Worm (Caenorhabditis elegans) whole organism, L2 larva: ENCODE data around the gene semo-1.

ENCODE experiments used
- C34F6.9 ChIP-seq: fragments of 150-350 bp; optimal IDR thresholded peaks from 2 replicates; lab custom pipeline; 2014; ENCODE audit warnings: missing biosample characterization, missing genetic modification characterization
- F13H6.1 ChIP-seq: sonication (generic microtip); optimal IDR thresholded peaks from 2 replicates; lab custom pipeline; 2016; ENCODE audit warnings: missing genetic modification characterization, missing compliant biosample characterization
- R02D3.7 ChIP-seq: fragments of 150-350 bp; optimal IDR thresholded peaks from 2 replicates; lab custom pipeline; 2014; ENCODE audit warnings: missing biosample characterization, missing genetic modification characterization
- Y55F3AM.14 ChIP-seq: fragments of 200-800 bp; sonication (Bioruptor generic); optimal IDR thresholded peaks from 2 replicates; lab custom pipeline; 2018; ENCODE audit warnings: mild to moderate bottlenecking, missing genetic modification characterization, missing compliant biosample characterization
- ZK546.5 ChIP-seq: sonication (generic microtip); optimal IDR thresholded peaks from 2 replicates; lab custom pipeline; 2017; ENCODE audit warnings: missing biosample characterization, missing genetic modification characterization
- alr-1 ChIP-seq: fragments of 150-350 bp; optimal IDR thresholded peaks from 2 replicates; lab custom pipeline; 2014; ENCODE audit warnings: missing biosample characterization, missing genetic modification characterization
- aly-2 ChIP-seq: fragments of 150-350 bp; optimal IDR thresholded peaks from 2 replicates; lab custom pipeline; 2014; ENCODE audit warnings: missing biosample characterization, missing genetic modification characterization
- ama-1 ChIP-seq: fragments of 150-350 bp; optimal IDR thresholded peaks from 2 replicates; lab custom pipeline; 2018; ENCODE audit warnings: inconsistent platforms
- blmp-1 ChIP-seq: sonication (generic microtip); optimal IDR thresholded peaks from 2 replicates; lab custom pipeline; 2017; ENCODE audit warnings: missing genetic modification characterization, mild to moderate bottlenecking, missing compliant biosample characterization, antibody characterized with exemption, moderate library complexity; ENCODE audit not compliant: insufficient read depth
- crh-2 ChIP-seq: sonication (generic microtip); optimal IDR thresholded peaks from 2 replicates; lab custom pipeline; 2017; ENCODE audit warnings: missing biosample characterization, missing genetic modification characterization
- dmd-4 ChIP-seq: sonication (generic microtip); optimal IDR thresholded peaks from 2 replicates; lab custom pipeline; 2017; ENCODE audit warnings: missing biosample characterization, missing genetic modification characterization
- egl-27 ChIP-seq: sonication (generic microtip); optimal IDR thresholded peaks from 3 replicates; lab custom pipeline; 2017; ENCODE audit warnings: missing biosample characterization, missing genetic modification reagents, missing genetic modification characterization
- elt-1 ChIP-seq: fragments of 150-350 bp; optimal IDR thresholded peaks from 2 replicates; lab custom pipeline; 2014; ENCODE audit warnings: missing biosample characterization, missing genetic modification characterization
- fos-1 ChIP-seq: fragments of 150-350 bp; optimal IDR thresholded peaks from 2 replicates; lab custom pipeline; 2014; ENCODE audit warnings: missing biosample characterization, missing genetic modification characterization
- gmeb-1 ChIP-seq: fragments of 150-350 bp; optimal IDR thresholded peaks from 2 replicates; lab custom pipeline; 2014; ENCODE audit warnings: missing biosample characterization, missing genetic modification characterization
- lin-11 ChIP-seq: fragments of 150-350 bp; sonication (generic microtip); optimal IDR thresholded peaks from 2 replicates; lab custom pipeline; 2014; ENCODE audit warnings: missing biosample characterization, missing genetic modification characterization, inconsistent platforms, mixed read lengths
- lin-13 ChIP-seq: fragments of 150-350 bp; optimal IDR thresholded peaks from 2 replicates; lab custom pipeline; 2014; ENCODE audit warnings: missing biosample characterization, missing genetic modification reagents, missing genetic modification characterization
- lsy-2 ChIP-seq, 2 experiments: fragments of 150-350 bp in 1 of 2; sonication (generic microtip) in 1 of 2; optimal IDR thresholded peaks; 2 replicates each; lab custom pipeline; 2014 to 2017; ENCODE audit warnings: missing biosample characterization in 2 of 2, missing genetic modification characterization in 2 of 2
- mab-5 ChIP-seq: fragments of 150-350 bp; optimal IDR thresholded peaks from 2 replicates; lab custom pipeline; 2014; ENCODE audit warnings: missing biosample characterization, missing genetic modification characterization
- mbf-1 ChIP-seq: sonication (generic microtip); optimal IDR thresholded peaks from 2 replicates; lab custom pipeline; 2017; ENCODE audit warnings: missing biosample characterization, missing genetic modification characterization
- mdl-1 ChIP-seq, 2 experiments: fragments of 150-350 bp in 1 of 2; sonication (generic microtip) in 1 of 2; optimal IDR thresholded peaks; 2 replicates each; lab custom pipeline; 2017; ENCODE audit warnings: missing biosample characterization in 2 of 2, missing genetic modification characterization in 2 of 2
- nhr-10 ChIP-seq: sonication (generic microtip); optimal IDR thresholded peaks from 2 replicates; lab custom pipeline; 2017; ENCODE audit warnings: missing biosample characterization, missing genetic modification characterization
- nhr-12 ChIP-seq: fragments of 150-350 bp; optimal IDR thresholded peaks from 2 replicates; lab custom pipeline; 2014; ENCODE audit warnings: missing biosample characterization, missing genetic modification characterization
- nhr-129 ChIP-seq: fragments of 150-350 bp; optimal IDR thresholded peaks from 2 replicates; lab custom pipeline; 2014; ENCODE audit warnings: missing biosample characterization, missing genetic modification characterization
- nhr-21 ChIP-seq: fragments of 150-350 bp; optimal IDR thresholded peaks from 2 replicates; lab custom pipeline; 2014; ENCODE audit warnings: missing biosample characterization, missing genetic modification characterization
- nhr-25 ChIP-seq: fragments of 150-350 bp; sonication (generic microtip); optimal IDR thresholded peaks from 3 replicates; lab custom pipeline; 2014; ENCODE audit warnings: missing biosample characterization, missing genetic modification characterization
- nhr-6 ChIP-seq: fragments of 150-350 bp; optimal IDR thresholded peaks from 2 replicates; lab custom pipeline; 2014; ENCODE audit warnings: missing biosample characterization, missing genetic modification characterization
- nhr-77 ChIP-seq: fragments of 150-350 bp; optimal IDR thresholded peaks from 2 replicates; lab custom pipeline; 2014; ENCODE audit warnings: missing biosample characterization, missing genetic modification characterization
- peb-1 ChIP-seq: fragments of 150-350 bp; optimal IDR thresholded peaks from 2 replicates; lab custom pipeline; 2014; ENCODE audit warnings: missing biosample characterization, missing genetic modification characterization
- sem-4 ChIP-seq: fragments of 150-350 bp; optimal IDR thresholded peaks from 2 replicates; lab custom pipeline; 2014; ENCODE audit warnings: missing biosample characterization, missing genetic modification reagents, missing genetic modification characterization
- sma-3 ChIP-seq: sonication (generic microtip); optimal IDR thresholded peaks from 2 replicates; lab custom pipeline; 2016; ENCODE audit warnings: missing genetic modification reagents, missing genetic modification characterization, missing compliant biosample characterization
- sma-9 ChIP-seq, 2 experiments: fragments of 150-350 bp in 1 of 2; sonication (generic microtip) in 1 of 2; optimal IDR thresholded peaks; 2 replicates each; lab custom pipeline; 2014 to 2016; ENCODE audit warnings: missing genetic modification characterization in 2 of 2, mild to moderate bottlenecking in 1 of 2, missing biosample characterization in 1 of 2, missing compliant biosample characterization in 1 of 2, missing genetic modification reagents in 1 of 2, moderate library complexity in 1 of 2
- snpc-4 ChIP-seq: fragments of 150-350 bp; optimal IDR thresholded peaks from 2 replicates; lab custom pipeline; 2014; ENCODE audit warnings: missing biosample characterization, missing genetic modification characterization
- unc-39 ChIP-seq: fragments of 150-350 bp; optimal IDR thresholded peaks from 2 replicates; lab custom pipeline; 2014; ENCODE audit warnings: missing biosample characterization, missing genetic modification characterization
- unc-55 ChIP-seq: fragments of 150-350 bp; sonication (generic microtip); optimal IDR thresholded peaks from 3 replicates; lab custom pipeline; 2014; ENCODE audit warnings: missing biosample characterization, missing genetic modification reagents, missing genetic modification characterization
- unc-62 ChIP-seq: fragments of 150-350 bp; optimal IDR thresholded peaks from 2 replicates; lab custom pipeline; 2014; ENCODE audit warnings: missing biosample characterization, missing genetic modification reagents, missing genetic modification characterization
- zag-1 ChIP-seq: fragments of 150-350 bp; optimal IDR thresholded peaks from 2 replicates; lab custom pipeline; 2014; ENCODE audit warnings: missing biosample characterization, missing genetic modification characterization
- ztf-11 ChIP-seq: sonication (generic microtip); optimal IDR thresholded peaks from 2 replicates; lab custom pipeline; 2017; ENCODE audit warnings: missing biosample characterization, missing genetic modification characterization
- ztf-4 ChIP-seq: fragments of 150-350 bp; optimal IDR thresholded peaks from 2 replicates; lab custom pipeline; 2014; ENCODE audit warnings: missing biosample characterization, missing genetic modification characterization

semo-1 gene

ce11 chrIV:14066403-14066802, 15.4 kb downstream of the semo-1 start:
- TF ChIP-seq dmd-4, result no peak

- TF ChIP-seq sma-9 (GFP tag; optimal IDR thresholded peaks at IDR 0.05; lab: Kevin White, UChicago) (no peak), sma-9 (tag; optimal IDR thresholded peaks at IDR 0.05; lab: Kevin White, UChicago) (no peak), sem-4 (tag; lab: Kevin White, UChicago) (no peak), lin-11 (tag; lab: Kevin White, UChicago) (no peak), gmeb-1 (tag; lab: Kevin White, UChicago) (no peak), R02D3.7 (tag; lab: Kevin White, UChicago) (no peak), unc-55 (GFP tag; lab: Kevin White, UChicago) (no peak), Y55F3AM.14 (GFP tag; lab: Kevin White, UChicago) (no peak), elt-1 (tag; lab: Kevin White, UChicago) (no peak), mbf-1 (tag; lab: Kevin White, UChicago) (no peak), nhr-77 (no peak), sma-3 (GFP tag; lab: Kevin White, UChicago) (no peak), unc-39 (tag; lab: Kevin White, UChicago) (no peak)
Observed at ce11 chrIV:14069760-14070159, 18.8 kb downstream of the semo-1 start, which contains the start of gene lst-4. Gene lst-4 (minus strand): TSS chrIV:14069860.

DNA sequence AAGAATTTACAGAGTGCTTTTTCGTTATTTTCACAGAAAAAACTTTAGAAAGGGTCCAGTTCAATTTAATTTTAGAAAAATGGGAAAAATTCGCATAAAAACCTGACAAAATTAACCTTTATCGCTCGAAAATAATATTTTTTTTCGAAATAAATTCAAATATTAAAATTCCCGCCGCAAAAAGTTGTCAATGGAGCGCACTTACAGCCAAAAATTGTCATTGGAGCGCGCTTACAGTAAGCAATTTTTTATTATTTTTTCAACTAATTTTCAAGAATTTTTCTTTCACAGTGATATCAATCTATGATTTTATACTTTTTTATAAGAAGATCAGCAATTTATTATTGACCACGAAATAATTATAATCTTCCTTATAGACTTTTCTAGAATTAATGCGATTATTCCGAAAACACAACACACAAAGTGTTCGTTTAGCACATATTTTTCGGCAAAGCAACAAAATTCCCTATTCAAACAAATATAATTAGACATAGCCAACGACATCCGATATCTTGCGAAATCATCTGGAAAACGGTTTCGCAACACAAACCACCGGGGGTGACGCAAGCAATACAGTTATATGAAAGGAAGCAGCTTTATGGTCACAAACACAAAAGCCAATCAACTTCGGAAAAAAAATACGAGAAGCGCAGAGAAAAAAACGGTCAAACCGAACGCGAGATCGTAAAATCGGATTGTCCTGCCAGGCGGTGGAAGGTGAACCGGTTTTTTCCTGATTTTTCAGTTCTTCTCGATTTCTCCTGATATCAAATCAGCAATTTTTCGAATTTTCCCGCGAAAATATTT, 19.4 kb downstream of the semo-1 start:
- TF ChIP-seq lsy-2 (tag; optimal IDR thresholded peaks at IDR 0.05; lab: Kevin White, UChicago), result peak; percentile 14 to 20
- TF ChIP-seq lin-13 (GFP tag; lab: Kevin White, UChicago), result peak; percentile 41
- no peak for TF ChIP-seq Y55F3AM.14 (GFP tag; lab: Kevin White, UChicago)
- peak; percentile 42 for TF ChIP-seq C34F6.9
- TF ChIP-seq gmeb-1 (tag; lab: Kevin White, UChicago), result peak; percentile 38
- TF ChIP-seq nhr-10 (tag; lab: Kevin White, UChicago), result no peak
- TF ChIP-seq unc-55 (GFP tag; lab: Kevin White, UChicago), result peak; percentile 44

DNA sequence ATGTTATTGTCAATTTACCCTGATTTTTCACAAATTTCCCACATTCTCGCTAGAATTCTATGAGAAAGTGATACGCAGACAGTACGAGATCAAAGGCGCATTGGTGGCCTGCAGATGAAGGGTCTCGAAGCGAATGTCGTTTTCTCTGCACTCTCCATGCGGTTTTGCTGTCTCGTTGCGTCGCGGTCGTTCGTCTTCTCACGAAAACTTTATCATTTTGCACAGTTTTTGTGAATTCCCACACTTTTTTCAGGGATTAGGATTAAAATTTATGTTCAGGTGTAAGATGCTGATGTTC, 19.9 kb downstream of the semo-1 start:
- TF ChIP-seq ZK546.5 (tag; lab: Kevin White, UChicago) (peak; percentile 49), Y55F3AM.14 (GFP tag; lab: Kevin White, UChicago) (no peak), crh-2 (tag; lab: Kevin White, UChicago) (peak; percentile 87), nhr-6 (tag; lab: Kevin White, UChicago) (no peak), peb-1 (tag; lab: Kevin White, UChicago) (no peak), F13H6.1 (peak; percentile 85), ztf-4 (tag; lab: Kevin White, UChicago) (peak; percentile 64), nhr-10 (tag; lab: Kevin White, UChicago) (no peak), blmp-1 (tag; lab: Kevin White, UChicago) (peak; percentile 35), sma-3 (GFP tag; lab: Kevin White, UChicago) (peak; percentile 62), fos-1 (tag; lab: Kevin White, UChicago) (peak; percentile 49), lin-11 (tag; lab: Kevin White, UChicago) (peak; percentile 85), alr-1 (tag; lab: Kevin White, UChicago) (no peak), gmeb-1 (tag; lab: Kevin White, UChicago) (peak; percentile 83), sem-4 (tag; lab: Kevin White, UChicago) (peak; percentile 23), mbf-1 (tag; lab: Kevin White, UChicago) (no peak), lin-13 (GFP tag; lab: Kevin White, UChicago) (peak; percentile 91), R02D3.7 (tag; lab: Kevin White, UChicago) (peak; percentile 33), egl-27 (peak; percentile 36), nhr-12 (no peak), nhr-21 (tag; lab: Kevin White, UChicago) (peak; percentile 75), aly-2 (tag; lab: Kevin White, UChicago) (no peak), nhr-129 (tag; lab: Kevin White, UChicago) (peak; percentile 98), nhr-25 (tag; lab: Kevin White, UChicago) (peak; percentile 84), unc-55 (GFP tag; lab: Kevin White, UChicago) (peak; percentile 96), sma-9 (GFP tag; optimal IDR thresholded peaks at IDR 0.05; lab: Kevin White, UChicago) (peak; percentile 69), sma-9 (tag; optimal IDR thresholded peaks at IDR 0.05; lab: Kevin White, UChicago) (no peak), mdl-1 (tag; optimal IDR thresholded peaks at IDR 0.05; lab: Kevin White, UChicago) (peak in 1 of 2 experiments; percentile 29), mab-5 (peak; percentile 80), C34F6.9 (peak; percentile 92), ama-1 (lab: Kevin White, UChicago) (peak; percentile 25), unc-62 (no peak), snpc-4 (tag; lab: Kevin White, UChicago) (peak; percentile 39), lsy-2 (tag; optimal IDR thresholded peaks at IDR 0.05; lab: Kevin White, UChicago) (peak; percentile 81 to 92), ztf-11 (tag; lab: Kevin White, UChicago) (no peak), zag-1 (peak; percentile 21), elt-1 (tag; lab: Kevin White, UChicago) (no peak)
